Fruit fly (Drosophila melanogaster) whole organism, pupa: ENCODE data around the gene sty.

Source experiments
- CG15710 ChIP-seq: fragments of 200-800 bp; sonication (Bioruptor generic); optimal IDR thresholded peaks from 2 replicates; lab custom pipeline; 2018; ENCODE audit warnings: missing biosample characterization, mild to moderate bottlenecking, missing genetic modification characterization, moderate library complexity
- CG8159 ChIP-seq: fragments of 200-800 bp; sonication (Bioruptor generic); optimal IDR thresholded peaks from 3 replicates; lab custom pipeline; 2018; ENCODE audit warnings: missing biosample characterization, mild to moderate bottlenecking, missing genetic modification characterization, moderate library complexity
- D1 ChIP-seq: fragments of 200-800 bp; sonication (Bioruptor generic); optimal IDR thresholded peaks from 2 replicates; lab custom pipeline; 2018; ENCODE audit warnings: missing biosample characterization, mild to moderate bottlenecking, missing genetic modification characterization, moderate library complexity
- Ets98B ChIP-seq: fragments of 200-800 bp; sonication (Bioruptor generic); IDR thresholded peaks from 2 replicates; pipeline ENCODE4 v1.3.6; 2022; ENCODE audit warnings: missing biosample characterization, missing genetic modification characterization
- fd96Ca ChIP-seq: fragments of 200-800 bp; sonication (Bioruptor generic); IDR thresholded peaks from 3 replicates; pipeline ENCODE4 v1.3.6; 2022; ENCODE audit warnings: missing biosample characterization, missing genetic modification characterization
- rn ChIP-seq: fragments of 200-800 bp; sonication (Bioruptor generic); IDR thresholded peaks from 2 replicates; pipeline ENCODE4 v1.3.6; 2022; ENCODE audit warnings: missing biosample characterization, missing genetic modification characterization

DNA sequence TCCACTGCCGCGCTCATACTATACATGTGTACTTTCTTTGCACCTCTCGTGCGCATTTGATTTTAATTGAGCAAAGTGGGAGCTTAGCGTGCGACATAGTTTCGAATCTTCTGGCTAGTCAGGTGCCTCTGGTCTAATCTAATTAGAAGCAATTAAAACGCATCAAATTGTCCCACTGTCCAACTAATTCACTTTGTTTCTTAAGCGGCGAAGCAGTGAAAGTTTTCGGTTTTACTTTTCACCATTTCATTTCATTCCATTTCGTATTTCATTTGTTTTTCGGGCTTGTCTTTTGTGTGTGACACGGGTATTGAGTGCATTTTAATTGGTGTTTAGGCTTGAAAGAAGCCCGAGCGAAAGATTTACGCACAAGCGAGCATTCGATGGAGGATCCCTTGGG lies 72.2 kb downstream of the sty start:
- TF ChIP-seq CG15710 (no peak), fd96Ca (GFP tag; lab: Robert Waterston, UW) (no peak), D1 (no peak), Ets98B (GFP tag; lab: Robert Waterston, UW) (no peak), CG8159 (tag; lab: Kevin White, UChicago) (no peak), rn (no peak)
